Fruit fly (Drosophila melanogaster) whole organism, embryonic: ENCODE data around the gene haf.

ENCODE experiments used
- ATbp ChIP-seq: fragments of 200-800 bp; sonication (Bioruptor generic); optimal IDR thresholded peaks from 2 replicates; lab custom pipeline; 2017; ENCODE audit warnings: missing biosample characterization, mild to moderate bottlenecking, missing genetic modification characterization, missing genetic modification reagents
- Bdp1 ChIP-seq: fragments of 200-800 bp; sonication (Bioruptor generic); optimal IDR thresholded peaks from 3 replicates; lab custom pipeline; 2016; ENCODE audit warnings: missing biosample characterization, missing genetic modification characterization
- Bteb2 ChIP-seq: fragments of 200-800 bp; sonication (Bioruptor generic); optimal IDR thresholded peaks from 2 replicates; lab custom pipeline; 2016; ENCODE audit warnings: missing biosample characterization, missing genetic modification characterization
- CG10147 ChIP-seq: fragments of 200-800 bp; sonication (Bioruptor generic); optimal IDR thresholded peaks from 2 replicates; lab custom pipeline; 2019; ENCODE audit warnings: missing biosample characterization, mild to moderate bottlenecking, missing genetic modification characterization, moderate library complexity
- CG10979 ChIP-seq: fragments of 200-800 bp; sonication (Bioruptor generic); optimal IDR thresholded peaks from 2 replicates; lab custom pipeline; 2018; ENCODE audit warnings: missing biosample characterization, mild to moderate bottlenecking, missing genetic modification characterization, moderate library complexity
- CG12391 ChIP-seq: fragments of 200-800 bp; sonication (Bioruptor generic); optimal IDR thresholded peaks from 3 replicates; lab custom pipeline; 2018; ENCODE audit warnings: missing biosample characterization, mild to moderate bottlenecking, missing genetic modification characterization, moderate library complexity
- CG12659 ChIP-seq: fragments of 200-800 bp; sonication (Bioruptor generic); optimal IDR thresholded peaks from 3 replicates; lab custom pipeline; 2017; ENCODE audit warnings: mild to moderate bottlenecking, missing biosample characterization, missing genetic modification reagents, missing genetic modification characterization
- CG13287 ChIP-seq: fragments of 200-800 bp; sonication (Bioruptor generic); IDR thresholded peaks from 2 replicates; pipeline ENCODE4 v1.3.6; 2022; ENCODE audit warnings: missing biosample characterization, missing genetic modification characterization; ENCODE audit not compliant: partially characterized antibody
- CG14667 ChIP-seq: fragments of 200-800 bp; sonication (Bioruptor generic); IDR thresholded peaks from 2 replicates; pipeline ENCODE4 v1.3.6; 2022; ENCODE audit warnings: missing biosample characterization, missing genetic modification characterization
- CG14965 ChIP-seq: fragments of 200-800 bp; sonication (Bioruptor generic); optimal IDR thresholded peaks from 2 replicates; lab custom pipeline; 2016; ENCODE audit warnings: missing biosample characterization, missing genetic modification characterization, borderline replicate concordance
- CG15479 ChIP-seq: fragments of 200-800 bp; sonication (Bioruptor generic); optimal IDR thresholded peaks from 3 replicates; lab custom pipeline; 2019; ENCODE audit warnings: missing biosample characterization, mild to moderate bottlenecking, missing genetic modification characterization, moderate library complexity
- CG17385 ChIP-seq: fragments of 200-800 bp; sonication (Bioruptor generic); optimal IDR thresholded peaks from 3 replicates; lab custom pipeline; 2018; ENCODE audit warnings: missing biosample characterization, mild to moderate bottlenecking, missing genetic modification characterization
- CG18476 ChIP-seq: fragments of 200-800 bp; sonication (Bioruptor generic); optimal IDR thresholded peaks from 2 replicates; lab custom pipeline; 2016; ENCODE audit warnings: missing biosample characterization, mild to moderate bottlenecking, missing genetic modification characterization
- CG4617 ChIP-seq: fragments of 200-800 bp; sonication (Bioruptor generic); optimal IDR thresholded peaks from 3 replicates; lab custom pipeline; 2016; ENCODE audit warnings: missing biosample characterization, missing genetic modification characterization, borderline replicate concordance
- CG4730 ChIP-seq: fragments of 200-800 bp; sonication (Bioruptor generic); IDR thresholded peaks from 2 replicates; pipeline ENCODE4 v1.3.6; 2022; ENCODE audit warnings: missing biosample characterization, missing genetic modification characterization
- CG5953 ChIP-seq: fragments of 200-800 bp; sonication (Bioruptor generic); IDR thresholded peaks from 2 replicates; pipeline ENCODE4 v1.3.6; 2022; ENCODE audit warnings: missing biosample characterization, missing genetic modification characterization
- CG6791 ChIP-seq: fragments of 200-800 bp; sonication (Bioruptor generic); IDR thresholded peaks from 3 replicates; pipeline ENCODE4 v1.3.6; 2022; ENCODE audit warnings: missing biosample characterization, missing genetic modification characterization; ENCODE audit not compliant: partially characterized antibody
- CG7786 ChIP-seq: fragments of 200-800 bp; sonication (Bioruptor generic); optimal IDR thresholded peaks from 2 replicates; lab custom pipeline; 2016; ENCODE audit warnings: missing biosample characterization, missing genetic modification characterization
- CG7963 ChIP-seq: fragments of 200-800 bp; sonication (Bioruptor generic); IDR thresholded peaks from 3 replicates; pipeline ENCODE4 v1.3.6; 2022; ENCODE audit warnings: missing biosample characterization, missing genetic modification characterization; ENCODE audit not compliant: partially characterized antibody
- CG9817 ChIP-seq: fragments of 200-800 bp; sonication (Bioruptor generic); optimal IDR thresholded peaks from 2 replicates; lab custom pipeline; 2018; ENCODE audit warnings: missing biosample characterization, mild to moderate bottlenecking, missing genetic modification characterization, moderate library complexity
- D ChIP-seq, 2 experiments: fragments of 200-800 bp in 1 of 2; fragments of >200 bp in 1 of 2; sonication (Bioruptor generic) in 1 of 2; optimal IDR thresholded peaks; 2 replicates in 1 of 2; 3 replicates in 1 of 2; lab custom pipeline; 2017; ENCODE audit warnings: mild to moderate bottlenecking in 1 of 2, missing biosample characterization in 1 of 2, missing genetic modification characterization in 1 of 2, missing genetic modification reagents in 1 of 2
- Dfd ChIP-seq, 2 experiments: fragments of >200 bp; optimal IDR thresholded peaks; 2 replicates each; lab custom pipeline; 2017; ENCODE audit warnings: missing biosample characterization in 2 of 2, missing genetic modification characterization in 2 of 2
- HHEX ChIP-seq: fragments of 200-800 bp; sonication (Bioruptor generic); optimal IDR thresholded peaks from 3 replicates; lab custom pipeline; 2017; ENCODE audit warnings: missing biosample characterization, mild to moderate bottlenecking, missing genetic modification characterization, missing genetic modification reagents
- HmgD ChIP-seq: fragments of 200-800 bp; sonication (Bioruptor generic); optimal IDR thresholded peaks from 3 replicates; lab custom pipeline; 2016; ENCODE audit warnings: missing biosample characterization, missing genetic modification characterization
- Lim3 ChIP-seq: fragments of 200-800 bp; sonication (Bioruptor generic); IDR thresholded peaks from 2 replicates; pipeline ENCODE4 v1.3.6; 2022; ENCODE audit warnings: missing biosample characterization, missing genetic modification characterization
- Mad ChIP-seq: fragments of 200-800 bp; sonication (Bioruptor generic); optimal IDR thresholded peaks from 2 replicates; lab custom pipeline; 2016; ENCODE audit warnings: missing biosample characterization, missing genetic modification characterization
- NFAT ChIP-seq: fragments of 200-800 bp; sonication (Bioruptor generic); IDR thresholded peaks from 2 replicates; pipeline ENCODE4 v1.3.6; 2022; ENCODE audit warnings: missing biosample characterization, missing genetic modification characterization
- Scr ChIP-seq: fragments of 200-800 bp; sonication (Bioruptor generic); IDR thresholded peaks from 2 replicates; pipeline ENCODE4 v1.3.6; 2022; ENCODE audit warnings: missing biosample characterization, missing genetic modification characterization; ENCODE audit not compliant: partially characterized antibody
- Side ChIP-seq: fragments of 200-800 bp; sonication (Bioruptor generic); optimal IDR thresholded peaks from 2 replicates; lab custom pipeline; 2016; ENCODE audit warnings: missing biosample characterization, missing genetic modification characterization
- Sin3A ChIP-seq: fragments of >200 bp; optimal IDR thresholded peaks from 2 replicates; lab custom pipeline; 2018
- TFAM ChIP-seq: fragments of 200-800 bp; sonication (Bioruptor generic); optimal IDR thresholded peaks from 2 replicates; lab custom pipeline; 2017; ENCODE audit warnings: missing biosample characterization, missing genetic modification characterization, inconsistent platforms
- ash1 ChIP-seq: fragments of 200-800 bp; sonication (Bioruptor generic); optimal IDR thresholded peaks from 2 replicates; lab custom pipeline; 2018; ENCODE audit warnings: missing biosample characterization, mild to moderate bottlenecking, missing genetic modification characterization
- bigmax ChIP-seq: fragments of 200-800 bp; sonication (Bioruptor generic); optimal IDR thresholded peaks from 2 replicates; lab custom pipeline; 2018; ENCODE audit warnings: missing biosample characterization, mild to moderate bottlenecking, missing genetic modification characterization
- crc ChIP-seq: fragments of 200-800 bp; sonication (Bioruptor generic); optimal IDR thresholded peaks from 2 replicates; lab custom pipeline; 2016; ENCODE audit warnings: missing biosample characterization, missing genetic modification characterization
- eyg ChIP-seq: fragments of 200-800 bp; sonication (Bioruptor generic); optimal IDR thresholded peaks from 3 replicates; lab custom pipeline; 2016; ENCODE audit warnings: missing biosample characterization, missing genetic modification characterization
- fu2 ChIP-seq: fragments of 200-800 bp; sonication (Bioruptor generic); optimal IDR thresholded peaks from 2 replicates; lab custom pipeline; 2016; ENCODE audit warnings: missing biosample characterization, missing genetic modification characterization
- gsb-n ChIP-seq: fragments of 200-800 bp; sonication (Bioruptor generic); optimal IDR thresholded peaks from 3 replicates; lab custom pipeline; 2018; ENCODE audit warnings: missing biosample characterization, mild to moderate bottlenecking, missing genetic modification characterization
- luna ChIP-seq: fragments of 200-800 bp; sonication (Bioruptor generic); optimal IDR thresholded peaks from 2 replicates; lab custom pipeline; 2016; ENCODE audit warnings: missing biosample characterization, missing genetic modification characterization
- rib ChIP-seq: fragments of 200-800 bp; sonication (Bioruptor generic); IDR thresholded peaks from 2 replicates; pipeline ENCODE4 v1.3.6; 2022; ENCODE audit warnings: missing biosample characterization, missing genetic modification characterization
- sc ChIP-seq, 3 experiments: fragments of >200 bp in 2 of 3; fragments of 200-800 bp in 1 of 3; sonication (Bioruptor generic) in 1 of 3; optimal IDR thresholded peaks; 2 replicates in 2 of 3; 3 replicates in 1 of 3; lab custom pipeline; 2017; ENCODE audit warnings: mild to moderate bottlenecking in 1 of 3, missing biosample characterization in 1 of 3, missing genetic modification characterization in 1 of 3, missing genetic modification reagents in 1 of 3
- scrt ChIP-seq: fragments of 200-800 bp; sonication (Bioruptor generic); optimal IDR thresholded peaks from 2 replicates; lab custom pipeline; 2018; ENCODE audit warnings: missing biosample characterization, mild to moderate bottlenecking, missing genetic modification characterization, moderate library complexity
- seq ChIP-seq: fragments of 200-800 bp; sonication (Bioruptor generic); IDR thresholded peaks from 2 replicates; pipeline ENCODE4 v1.3.6; 2022; ENCODE audit warnings: missing biosample characterization, missing genetic modification characterization
- shn ChIP-seq: fragments of 200-800 bp; sonication (Bioruptor generic); optimal IDR thresholded peaks from 3 replicates; lab custom pipeline; 2016; ENCODE audit warnings: missing biosample characterization, missing genetic modification characterization
- slou ChIP-seq: fragments of 200-800 bp; sonication (Bioruptor generic); optimal IDR thresholded peaks from 3 replicates; lab custom pipeline; 2016; ENCODE audit warnings: missing biosample characterization, missing genetic modification characterization
- stc ChIP-seq: fragments of 200-800 bp; sonication (Bioruptor generic); IDR thresholded peaks from 2 replicates; pipeline ENCODE4 v1.3.6; 2022; ENCODE audit warnings: missing biosample characterization, missing genetic modification characterization
- tio ChIP-seq: fragments of 200-800 bp; sonication (Bioruptor generic); optimal IDR thresholded peaks from 2 replicates; lab custom pipeline; 2017; ENCODE audit warnings: missing biosample characterization, missing genetic modification characterization, inconsistent platforms
- tup ChIP-seq: fragments of 200-800 bp; sonication (Bioruptor generic); optimal IDR thresholded peaks from 2 replicates; lab custom pipeline; 2016; ENCODE audit warnings: missing biosample characterization, mild to moderate bottlenecking, missing genetic modification characterization, moderate library complexity
- usp ChIP-seq: fragments of >200 bp; optimal IDR thresholded peaks from 2 replicates; lab custom pipeline; 2017; ENCODE audit warnings: missing biosample characterization, missing genetic modification characterization
- zfh1 ChIP-seq: fragments of 200-800 bp; sonication (Bioruptor generic); IDR thresholded peaks from 3 replicates; pipeline ENCODE4 v1.3.6; 2022; ENCODE audit warnings: missing biosample characterization, missing genetic modification characterization

The haf gene

DNA sequence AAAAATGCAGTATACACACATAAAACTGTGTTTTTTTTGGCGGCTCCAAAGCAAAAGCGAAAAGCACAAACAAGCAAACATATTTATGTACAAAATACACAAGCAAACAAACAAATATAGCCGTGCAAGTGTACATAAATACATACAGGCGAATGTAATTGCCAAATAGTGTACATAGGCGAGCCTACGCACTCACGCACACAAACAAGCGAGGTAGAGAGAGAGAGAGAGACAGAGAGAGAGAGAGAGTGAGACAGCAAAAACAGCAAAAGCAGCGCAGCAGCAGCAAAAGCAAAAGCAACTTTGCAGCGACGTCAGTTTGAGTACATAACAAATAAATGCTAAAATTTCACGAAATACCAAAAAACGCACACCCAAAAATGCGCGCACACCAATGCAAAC, 93.7 kb downstream of the haf start (continued):
- peak; percentile 92 for TF ChIP-seq HHEX (GFP tag; lab: Kevin White, UChicago)
- TF ChIP-seq CG12391 (tag; lab: Kevin White, UChicago): peak; percentile 22
- TF ChIP-seq seq (GFP tag; lab: Robert Waterston, UW): peak; percentile 79
- TF ChIP-seq usp (GFP tag; lab: Kevin White, UChicago): no peak
- 0 out of 3 replicates have a peak, but pooled peaks have one; percentile 16 for TF ChIP-seq CG6791
- peak; percentile 86 for TF ChIP-seq stc (GFP tag; lab: Robert Waterston, UW)
- TF ChIP-seq CG7786 (GFP tag; lab: Kevin White, UChicago): peak; percentile 47
- 0 out of 2 replicates have a peak, but pooled peaks have one; percentile 49 for TF ChIP-seq rib (GFP tag; lab: Robert Waterston, UW)
- peak; percentile 50 for TF ChIP-seq CG4617 (GFP tag; lab: Kevin White, UChicago)
- peak; percentile 25; the same call in 1 of the 2 replicates for TF ChIP-seq CG4730
- peak; percentile 45 for TF ChIP-seq CG10979 (tag; lab: Kevin White, UChicago)
- peak; percentile 73 for TF ChIP-seq scrt (GFP tag; lab: Kevin White, UChicago)
- peak; percentile 72 for TF ChIP-seq Mad
- peak; percentile 64 for TF ChIP-seq CG14965 (GFP tag; lab: Kevin White, UChicago)
- peak; percentile 76 for TF ChIP-seq bigmax (GFP tag; lab: Kevin White, UChicago)
- TF ChIP-seq CG9817 (tag; lab: Kevin White, UChicago): peak; percentile 48
- TF ChIP-seq D (optimal IDR thresholded peaks at IDR 0.05; lab: Kevin White, UChicago): no peak
- peak; percentile 79 for TF ChIP-seq D (GFP tag; optimal IDR thresholded peaks at IDR 0.05; lab: Kevin White, UChicago)
- peak; percentile 91 for TF ChIP-seq eyg (GFP tag; lab: Kevin White, UChicago)
- TF ChIP-seq CG17385 (GFP tag; lab: Kevin White, UChicago): peak; percentile 54
- peak; percentile 71 for TF ChIP-seq tio (GFP tag; lab: Kevin White, UChicago)
- TF ChIP-seq Bteb2 (GFP tag; lab: Kevin White, UChicago): peak; percentile 74
- peak; percentile 47 for TF ChIP-seq slou (GFP tag; lab: Kevin White, UChicago)
- peak; percentile 60 for TF ChIP-seq tup (GFP tag; lab: Kevin White, UChicago)
- TF ChIP-seq CG12659 (GFP tag; lab: Kevin White, UChicago): peak; percentile 39
- peak; percentile 99 for TF ChIP-seq ATbp (GFP tag; lab: Kevin White, UChicago)
- TF ChIP-seq CG18476 (GFP tag; lab: Kevin White, UChicago): peak; percentile 53
- TF ChIP-seq Lim3 (GFP tag; lab: Robert Waterston, UW): peak; percentile 30; the same call in 1 of the 2 replicates
- TF ChIP-seq Bdp1 (GFP tag; lab: Kevin White, UChicago): peak; percentile 73
- peak; percentile 74 for TF ChIP-seq CG10147
- TF ChIP-seq shn (GFP tag; lab: Kevin White, UChicago): peak; percentile 60
- TF ChIP-seq Side (GFP tag; lab: Kevin White, UChicago): peak; percentile 84
- no peak for TF ChIP-seq sc (optimal IDR thresholded peaks at IDR 0.05; lab: Kevin White, UChicago)
- TF ChIP-seq sc (GFP tag; optimal IDR thresholded peaks at IDR 0.05; lab: Kevin White, UChicago): peak; percentile 89
- peak; percentile 9 for TF ChIP-seq fu2 (GFP tag; lab: Kevin White, UChicago)
- TF ChIP-seq CG15479 (GFP tag; lab: Kevin White, UChicago): no peak
- peak; percentile 66 for TF ChIP-seq HmgD (GFP tag; lab: Kevin White, UChicago)
- 0 out of 2 replicates have a peak, but pooled peaks have one; percentile 24 for TF ChIP-seq CG13287 (GFP tag; lab: Robert Waterston, UW)
- no peak for TF ChIP-seq Scr (GFP tag; lab: Robert Waterston, UW)
- peak; percentile 89 for TF ChIP-seq gsb-n (tag; lab: Kevin White, UChicago)
- TF ChIP-seq zfh1 (GFP tag; lab: Robert Waterston, UW): peak; percentile 76
- peak; percentile 84 for TF ChIP-seq CG5953 (GFP tag; lab: Robert Waterston, UW)
- peak; percentile 48; the same call in 1 of the 2 replicates for TF ChIP-seq NFAT (GFP tag; lab: Robert Waterston, UW)
- TF ChIP-seq crc: peak; percentile 64
- TF ChIP-seq Dfd (GFP tag; optimal IDR thresholded peaks at IDR 0.05; lab: Kevin White, UChicago): no peak
- TF ChIP-seq TFAM: peak; percentile 73
- peak; percentile 54 for TF ChIP-seq luna (GFP tag; lab: Kevin White, UChicago)
- peak; percentile 60 for TF ChIP-seq ash1 (GFP tag; lab: Kevin White, UChicago)
- TF ChIP-seq CG14667 (GFP tag; lab: Robert Waterston, UW): no peak
- no peak for TF ChIP-seq Sin3A (lab: Kevin White, UChicago)
- no peak for TF ChIP-seq CG7963
